Worm (Caenorhabditis elegans): ENCODE results near the gene kin-9.

The kin-9 gene

ce11 chrX:8426160-8426712 is 6.2 kb upstream of the kin-9 start:
- TF ChIP-seq nhr-237 (tag; optimal IDR thresholded peaks at IDR 0.05) (no peak), egl-27 (tag; optimal IDR thresholded peaks at IDR 0.05) (no peak), nhr-25 (tag; optimal IDR thresholded peaks at IDR 0.05) (peak; percentile 51), mdl-1 (tag; optimal IDR thresholded peaks at IDR 0.05) (no peak), snpc-4 (tag; optimal IDR thresholded peaks at IDR 0.05) (no peak)

ce11 chrX:8428319-8428888 is 4.1 kb upstream of the kin-9 start, which contains the start of gene F08F1.3:
Gene F08F1.3 (plus strand): TSS chrX:8428838.
- TF ChIP-seq R02D3.7 (tag; optimal IDR thresholded peaks at IDR 0.05) (no peak), nhr-11 (tag; optimal IDR thresholded peaks at IDR 0.05) (no peak), pqm-1 (tag; optimal IDR thresholded peaks at IDR 0.05) (peak; percentile 23), nhr-76 (tag; optimal IDR thresholded peaks at IDR 0.05) (no peak), nhr-23 (tag; optimal IDR thresholded peaks at IDR 0.05) (no peak), pha-4 (tag; optimal IDR thresholded peaks at IDR 0.05) (peak; percentile 42), snpc-4 (tag; optimal IDR thresholded peaks at IDR 0.05) (no peak), fkh-10 (GFP tag; optimal IDR thresholded peaks at IDR 0.05) (no peak), nhr-67 (tag; optimal IDR thresholded peaks at IDR 0.05) (no peak), fkh-2 (tag; optimal IDR thresholded peaks at IDR 0.05) (no peak), fos-1 (tag; optimal IDR thresholded peaks at IDR 0.05) (no peak), elt-2 (tag; optimal IDR thresholded peaks at IDR 0.05) (peak; percentile 74), nhr-25 (tag; optimal IDR thresholded peaks at IDR 0.05) (no peak)

ce11 chrX:8429503-8429902 is 3.0 kb upstream of the kin-9 start:
- TF ChIP-seq fkh-2 (tag; optimal IDR thresholded peaks at IDR 0.05): no peak
- TF ChIP-seq snpc-4 (tag; optimal IDR thresholded peaks at IDR 0.05): no peak
- no peak for TF ChIP-seq egl-5 (tag; optimal IDR thresholded peaks at IDR 0.05)
- no peak for TF ChIP-seq ZK546.5 (tag; optimal IDR thresholded peaks at IDR 0.05)
- no peak for TF ChIP-seq eor-1 (tag; optimal IDR thresholded peaks at IDR 0.05)
- TF ChIP-seq elt-3 (tag; optimal IDR thresholded peaks at IDR 0.05): no peak
- TF ChIP-seq elt-2 (tag; optimal IDR thresholded peaks at IDR 0.05): no peak
- no peak for TF ChIP-seq nfya-1 (tag; optimal IDR thresholded peaks at IDR 0.05; ENCODE audit: insufficient read depth)
- no peak for TF ChIP-seq egl-27 (tag; optimal IDR thresholded peaks at IDR 0.05)
- no peak for TF ChIP-seq pha-4 (tag; optimal IDR thresholded peaks at IDR 0.05)
- no peak for TF ChIP-seq ztf-11 (tag; optimal IDR thresholded peaks at IDR 0.05)
- no peak for TF ChIP-seq daf-12 (tag; optimal IDR thresholded peaks at IDR 0.05)
- no peak for TF ChIP-seq fkh-10 (GFP tag; optimal IDR thresholded peaks at IDR 0.05)
- TF ChIP-seq zag-1 (tag; optimal IDR thresholded peaks at IDR 0.05): no peak
- TF ChIP-seq nhr-25 (tag; optimal IDR thresholded peaks at IDR 0.05): no peak
- no peak for TF ChIP-seq nhr-12 (tag; optimal IDR thresholded peaks at IDR 0.05)

ce11 chrX:8438756-8439155 is 6.3 kb downstream of the kin-9 start:
- TF ChIP-seq nhr-237 (tag; optimal IDR thresholded peaks at IDR 0.05) (no peak), tbx-2 (tag; optimal IDR thresholded peaks at IDR 0.05) (no peak), daf-12 (tag; optimal IDR thresholded peaks at IDR 0.05) (no peak), nhr-77 (tag; optimal IDR thresholded peaks at IDR 0.05) (no peak), ceh-28 (tag; optimal IDR thresholded peaks at IDR 0.05) (no peak), nhr-76 (tag; optimal IDR thresholded peaks at IDR 0.05) (no peak), ceh-9 (tag; optimal IDR thresholded peaks at IDR 0.05) (no peak), nhr-25 (tag; optimal IDR thresholded peaks at IDR 0.05) (no peak), lin-15B (tag; optimal IDR thresholded peaks at IDR 0.05) (no peak), ceh-16 (tag; optimal IDR thresholded peaks at IDR 0.05) (no peak), egl-5 (tag; optimal IDR thresholded peaks at IDR 0.05) (no peak), aly-2 (tag; optimal IDR thresholded peaks at IDR 0.05) (no peak), nfya-1 (tag; optimal IDR thresholded peaks at IDR 0.05; ENCODE audit: insufficient read depth) (no peak), nhr-28 (tag; optimal IDR thresholded peaks at IDR 0.05) (no peak), pqm-1 (tag; optimal IDR thresholded peaks at IDR 0.05) (no peak), nhr-23 (tag; optimal IDR thresholded peaks at IDR 0.05) (no peak), egl-27 (tag; optimal IDR thresholded peaks at IDR 0.05) (no peak), zag-1 (tag; optimal IDR thresholded peaks at IDR 0.05) (no peak), nhr-67 (tag; optimal IDR thresholded peaks at IDR 0.05) (no peak)

Measured in whole organism, L3 larva.